Worm (Caenorhabditis elegans): ENCODE data around the gene clc-7.
A peak's percentile ranks its signal among the peaks of the same experiment; 100 is the strongest.

Gene clc-7

DNA sequence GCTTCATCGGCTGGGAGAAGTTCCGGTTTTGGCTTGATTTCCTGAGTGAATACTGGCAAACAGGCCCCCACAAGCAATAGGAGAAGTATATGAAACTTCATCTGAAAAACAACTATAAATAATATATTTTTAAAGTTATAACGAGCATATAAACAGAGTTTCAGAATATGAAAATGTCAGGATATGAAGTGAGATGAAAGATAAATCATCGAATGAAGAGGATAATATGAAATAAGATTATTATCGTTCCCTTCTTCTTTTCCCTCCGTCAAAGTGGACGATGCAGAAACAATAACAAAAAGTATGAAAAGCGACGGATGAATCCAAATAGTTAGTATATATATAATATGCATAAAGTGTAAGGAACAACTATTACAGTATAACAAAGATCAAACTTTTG lies 29.1 kb downstream of the clc-7 start, which contains the start of gene acn-1:
TSS of gene acn-1 (minus strand) at position 101 of the 400 bp plus-strand sequence.
- TF ChIP-seq dao-5 (tag; optimal IDR thresholded peaks at IDR 0.05): no peak
- no peak for TF ChIP-seq W03F9.2 (tag; optimal IDR thresholded peaks at IDR 0.05)
- TF ChIP-seq him-1 (tag; optimal IDR thresholded peaks at IDR 0.05): no peak

- TF ChIP-seq him-1 (tag; optimal IDR thresholded peaks at IDR 0.05): no peak
- no peak for TF ChIP-seq W03F9.2 (tag; optimal IDR thresholded peaks at IDR 0.05)
- TF ChIP-seq dao-5 (tag; optimal IDR thresholded peaks at IDR 0.05): no peak
Observed at ce11 chrX:5098935-5099334, 31.0 kb downstream of the clc-7 start.

ce11 chrX:5100738-5101379 lies 33.0 kb downstream of the clc-7 start, which contains the start of gene vit-2:
Gene vit-2, plus strand, starts transcription at chrX:5101042.
- no peak for TF ChIP-seq W03F9.2 (tag; optimal IDR thresholded peaks at IDR 0.05)
- TF ChIP-seq dao-5 (tag; optimal IDR thresholded peaks at IDR 0.05): peak; percentile 2

- TF ChIP-seq him-1 (tag; optimal IDR thresholded peaks at IDR 0.05): no peak
- no peak for TF ChIP-seq W03F9.2 (tag; optimal IDR thresholded peaks at IDR 0.05)
- no peak for TF ChIP-seq dao-5 (tag; optimal IDR thresholded peaks at IDR 0.05)
Observed at ce11 chrX:5102338-5102737, 34.4 kb downstream of the clc-7 start.

ce11 chrX:5103422-5103821 lies 35.5 kb downstream of the clc-7 start:
- TF ChIP-seq him-1 (tag; optimal IDR thresholded peaks at IDR 0.05) (no peak), W03F9.2 (tag; optimal IDR thresholded peaks at IDR 0.05) (no peak), dao-5 (tag; optimal IDR thresholded peaks at IDR 0.05) (no peak)

DNA sequence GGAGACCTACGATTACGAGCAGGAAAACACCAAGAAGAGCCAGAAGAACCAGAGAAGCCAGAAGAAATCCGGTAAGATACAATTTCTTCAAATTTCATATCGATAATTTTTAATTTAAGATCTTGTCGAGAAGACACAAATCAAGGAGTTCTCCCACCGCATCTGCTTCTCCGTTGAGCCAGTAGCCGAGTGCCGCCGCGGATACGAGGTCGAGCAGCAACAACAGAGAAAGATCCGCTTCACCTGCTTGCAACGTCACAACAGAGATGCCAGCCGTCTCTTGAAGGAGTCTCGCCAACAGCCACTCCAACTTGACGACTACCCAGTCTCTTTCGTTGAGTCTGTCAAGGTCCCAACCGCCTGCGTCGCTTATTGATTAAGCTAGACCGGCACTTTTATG lies 37.8 kb downstream of the clc-7 start:
- TF ChIP-seq W03F9.2 (tag; optimal IDR thresholded peaks at IDR 0.05) (no peak), dao-5 (tag; optimal IDR thresholded peaks at IDR 0.05) (no peak), him-1 (tag; optimal IDR thresholded peaks at IDR 0.05) (no peak)

- no peak for TF ChIP-seq him-1 (tag; optimal IDR thresholded peaks at IDR 0.05)
- TF ChIP-seq dao-5 (tag; optimal IDR thresholded peaks at IDR 0.05): no peak
- no peak for TF ChIP-seq W03F9.2 (tag; optimal IDR thresholded peaks at IDR 0.05)
Observed at ce11 chrX:5106187-5106694, 38.3 kb downstream of the clc-7 start.

DNA sequence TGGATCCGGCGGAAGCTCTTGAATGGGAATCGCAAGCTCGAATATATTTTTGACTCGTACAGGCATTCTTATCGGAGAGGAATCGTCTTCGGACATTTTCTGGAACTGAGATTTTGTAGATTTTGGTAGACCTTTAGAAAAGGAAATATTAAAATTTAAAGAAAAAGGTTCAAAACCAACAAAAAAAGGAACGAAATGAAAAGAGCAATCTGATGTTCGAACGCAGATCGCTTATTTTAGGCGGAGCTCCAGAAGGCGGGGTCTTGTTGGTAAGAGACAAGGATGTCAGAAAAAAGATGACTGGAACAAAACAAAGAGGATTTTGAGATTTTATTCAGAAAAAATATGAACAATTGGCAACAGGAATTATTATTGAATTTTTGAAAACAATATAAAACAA lies 39.0 kb downstream of the clc-7 start, which contains the start of gene C42D8.9:
TSS of gene C42D8.9 (minus strand) at position 101 of the 400 bp plus-strand sequence.
- TF ChIP-seq W03F9.2 (tag; optimal IDR thresholded peaks at IDR 0.05) (no peak), him-1 (tag; optimal IDR thresholded peaks at IDR 0.05) (no peak), dao-5 (tag; optimal IDR thresholded peaks at IDR 0.05) (no peak)

DNA sequence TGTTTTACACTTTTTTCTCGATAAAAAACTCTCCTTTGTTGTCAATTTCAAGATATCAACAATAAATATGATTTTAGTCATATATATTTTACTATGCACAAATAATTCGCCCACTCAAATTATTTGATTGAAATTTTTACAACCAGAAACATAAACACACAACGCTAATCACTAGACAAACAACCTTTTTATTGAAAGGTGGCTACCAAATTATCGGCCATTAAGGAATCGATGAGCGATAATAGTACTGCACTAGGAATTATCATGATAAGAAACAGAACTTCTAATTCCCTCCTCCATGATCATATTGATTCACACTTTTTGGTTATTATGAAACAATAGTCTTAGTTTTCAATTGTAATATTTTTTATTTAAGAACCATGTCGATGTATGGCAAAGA lies 41.2 kb downstream of the clc-7 start, which contains the start of gene C42D8.1:
TSS of gene C42D8.1 (plus strand) at position 377 of the 400 bp plus-strand sequence.
- TF ChIP-seq W03F9.2 (tag; optimal IDR thresholded peaks at IDR 0.05) (no peak), dao-5 (tag; optimal IDR thresholded peaks at IDR 0.05) (no peak), him-1 (tag; optimal IDR thresholded peaks at IDR 0.05) (no peak)

DNA sequence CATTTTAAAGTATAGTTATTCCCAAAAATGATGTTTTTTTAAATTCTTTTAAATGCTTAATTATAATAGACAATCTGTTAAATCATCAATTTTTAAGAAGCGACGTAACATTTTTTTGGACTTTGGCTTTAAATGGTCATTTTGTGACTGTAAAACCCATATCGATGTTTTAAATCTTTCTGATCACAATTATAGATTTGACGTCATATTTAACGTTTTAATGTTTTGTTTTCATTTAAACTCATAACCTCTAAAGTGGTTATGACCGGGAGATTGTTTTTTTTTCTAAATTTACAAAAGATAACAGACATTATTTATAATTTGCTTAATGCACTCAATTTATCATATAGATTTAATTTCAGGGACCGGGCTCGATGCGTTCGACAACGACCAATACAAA lies 44.0 kb downstream of the clc-7 start:
- TF ChIP-seq W03F9.2 (tag; optimal IDR thresholded peaks at IDR 0.05) (no peak), him-1 (tag; optimal IDR thresholded peaks at IDR 0.05) (no peak), dao-5 (tag; optimal IDR thresholded peaks at IDR 0.05) (no peak)

DNA sequence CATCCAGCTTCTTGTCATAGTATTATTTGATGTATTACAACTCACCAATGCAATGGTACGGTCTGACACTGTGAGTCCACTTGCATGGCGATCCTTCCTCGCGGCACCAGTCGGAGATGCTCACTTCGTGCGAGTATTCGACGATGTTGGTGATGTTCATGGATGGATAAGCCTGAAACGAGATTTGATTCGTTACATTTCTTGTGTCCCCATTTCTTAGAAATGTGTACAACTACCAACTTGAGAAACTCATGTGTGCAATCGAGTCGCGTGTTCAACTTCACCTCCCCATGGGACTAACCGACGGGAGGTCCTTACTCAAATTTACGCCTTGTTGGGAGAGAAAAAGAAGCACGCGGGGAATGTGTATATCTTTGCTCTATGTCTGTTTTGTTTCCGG lies 47.6 kb downstream of the clc-7 start:
- no peak for TF ChIP-seq dao-5 (tag; optimal IDR thresholded peaks at IDR 0.05)
- TF ChIP-seq him-1 (tag; optimal IDR thresholded peaks at IDR 0.05): no peak
- no peak for TF ChIP-seq W03F9.2 (tag; optimal IDR thresholded peaks at IDR 0.05)

- TF ChIP-seq dao-5 (tag; optimal IDR thresholded peaks at IDR 0.05): no peak
- TF ChIP-seq him-1 (tag; optimal IDR thresholded peaks at IDR 0.05): no peak
- TF ChIP-seq W03F9.2 (tag; optimal IDR thresholded peaks at IDR 0.05): no peak
Observed at ce11 chrX:5116180-5116579, 48.3 kb downstream of the clc-7 start.

ce11 chrX:5116816-5117459 lies 49.0 kb downstream of the clc-7 start, which contains the start of gene apl-1:
Gene apl-1, minus strand, starts transcription at chrX:5116866.
- no peak for TF ChIP-seq W03F9.2 (tag; optimal IDR thresholded peaks at IDR 0.05)
- TF ChIP-seq dao-5 (tag; optimal IDR thresholded peaks at IDR 0.05): no peak
- TF ChIP-seq him-1 (tag; optimal IDR thresholded peaks at IDR 0.05): no peak

DNA sequence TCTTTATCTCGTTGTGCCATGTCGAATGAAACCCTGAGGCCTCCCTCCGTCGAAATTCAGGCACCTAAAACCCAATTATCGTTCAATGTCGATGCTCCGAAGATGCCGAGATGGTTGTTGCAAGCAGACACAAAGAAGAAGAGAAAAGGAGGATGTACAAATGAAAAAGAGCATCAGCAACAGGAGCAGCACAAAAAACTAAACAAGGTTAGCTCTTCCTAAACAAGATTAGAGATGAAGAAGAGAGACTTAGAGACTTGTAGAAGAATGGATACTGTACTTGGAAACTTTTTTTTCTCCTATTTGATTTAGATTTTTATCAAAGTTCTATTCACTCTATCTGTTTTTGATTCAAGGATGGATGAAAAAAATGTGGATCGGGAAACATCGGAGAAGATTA lies 49.7 kb downstream of the clc-7 start:
- TF ChIP-seq him-1 (tag; optimal IDR thresholded peaks at IDR 0.05) (no peak), W03F9.2 (tag; optimal IDR thresholded peaks at IDR 0.05) (no peak), dao-5 (tag; optimal IDR thresholded peaks at IDR 0.05) (no peak)
